Fruit fly (Drosophila melanogaster): ENCODE data around the gene CG13901.

CG13901 gene

DNA sequence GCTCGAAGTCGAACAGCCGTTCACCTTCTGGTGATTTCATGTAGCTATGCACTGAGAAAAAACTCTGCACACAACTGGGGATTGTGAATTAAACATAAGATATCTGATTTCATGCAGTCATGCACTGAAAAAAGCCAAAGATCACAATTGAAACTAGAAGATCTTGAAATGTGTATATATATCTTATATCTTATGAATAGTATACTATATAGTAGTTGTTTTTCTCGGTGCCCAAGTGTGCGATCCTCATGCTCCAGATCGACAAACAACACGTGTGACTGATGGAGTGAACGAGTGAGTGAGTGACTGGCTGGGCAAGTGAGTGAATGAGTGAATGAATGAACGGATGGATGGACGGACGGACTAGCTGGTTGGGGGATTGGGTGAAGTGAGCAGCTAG, 15.7 kb downstream of the CG13901 start (continued):
- TF ChIP-seq CG7987 (GFP tag; optimal IDR thresholded peaks at IDR 0.05) (peak; percentile 50), p53 (GFP tag; optimal IDR thresholded peaks at IDR 0.05) (no peak), hbn (GFP tag; IDR thresholded peaks at IDR 0.05; ENCODE audit: partially characterized antibody) (no peak), Sry-δ (GFP tag; optimal IDR thresholded peaks at IDR 0.05) (no peak), Bteb2 (GFP tag; optimal IDR thresholded peaks at IDR 0.05) (peak; percentile 16), CG12219 (GFP tag; optimal IDR thresholded peaks at IDR 0.05) (peak; percentile 43), cg (GFP tag; optimal IDR thresholded peaks at IDR 0.05) (no peak), Dip3 (GFP tag; optimal IDR thresholded peaks at IDR 0.05) (no peak), NK7.1 (GFP tag; optimal IDR thresholded peaks at IDR 0.05) (peak; percentile 12), CG7928 (GFP tag; optimal IDR thresholded peaks at IDR 0.05) (no peak), CrebB (tag; optimal IDR thresholded peaks at IDR 0.05) (peak; percentile 18), CG7372 (GFP tag; IDR thresholded peaks at IDR 0.05) (peak; percentile 52; the same call in 1 of the 2 replicates), unpg (GFP tag; optimal IDR thresholded peaks at IDR 0.05) (peak; percentile 82), Max (GFP tag; optimal IDR thresholded peaks at IDR 0.05) (peak; percentile 62), gsb-n (tag; optimal IDR thresholded peaks at IDR 0.05) (peak; percentile 71), Fer2 (tag; optimal IDR thresholded peaks at IDR 0.05) (peak; percentile 36), chinmo (GFP tag; IDR thresholded peaks at IDR 0.05; ENCODE audit: partially characterized antibody) (no peak), CG4404 (GFP tag; IDR thresholded peaks at IDR 0.05) (peak; percentile 54), HLH4C (GFP tag; IDR thresholded peaks at IDR 0.05; ENCODE audit: partially characterized antibody) (no peak), bbx (GFP tag; IDR thresholded peaks at IDR 0.05; ENCODE audit: partially characterized antibody) (no peak), Sox100B (GFP tag; optimal IDR thresholded peaks at IDR 0.05) (peak; percentile 84), Sin3A (optimal IDR thresholded peaks at IDR 0.05) (no peak), Dip2 (GFP tag; IDR thresholded peaks at IDR 0.05) (no peak), pzg (GFP tag; optimal IDR thresholded peaks at IDR 0.05) (no peak), CG10462 (GFP tag; optimal IDR thresholded peaks at IDR 0.05) (no peak), BtbVII (GFP tag; optimal IDR thresholded peaks at IDR 0.05) (peak; percentile 68), CG7786 (GFP tag; optimal IDR thresholded peaks at IDR 0.05) (no peak), CG12659 (GFP tag; optimal IDR thresholded peaks at IDR 0.05) (peak; percentile 40), Tbp (GFP tag; optimal IDR thresholded peaks at IDR 0.05) (no peak), CG14710 (tag; optimal IDR thresholded peaks at IDR 0.05) (peak; percentile 75), CG6654 (GFP tag; optimal IDR thresholded peaks at IDR 0.05) (peak; percentile 41), Spps (tag; optimal IDR thresholded peaks at IDR 0.05) (peak; percentile 60), CG16863 (GFP tag; optimal IDR thresholded peaks at IDR 0.05) (no peak), zen2 (GFP tag; IDR thresholded peaks at IDR 0.05; ENCODE audit: partially characterized antibody) (no peak), fd102C (GFP tag; optimal IDR thresholded peaks at IDR 0.05) (no peak), pros (GFP tag; optimal IDR thresholded peaks at IDR 0.05) (no peak), CG6813 (GFP tag; optimal IDR thresholded peaks at IDR 0.05) (peak; percentile 67), CG31365 (tag; optimal IDR thresholded peaks at IDR 0.05) (peak; percentile 53), CG11398 (GFP tag; optimal IDR thresholded peaks at IDR 0.05) (peak; percentile 13), dimm (GFP tag; IDR thresholded peaks at IDR 0.05) (no peak), CG10959 (GFP tag; IDR thresholded peaks at IDR 0.05) (peak; percentile 65; the same call in 1 of the 2 replicates), Jarid2 (GFP tag; optimal IDR thresholded peaks at IDR 0.05) (peak; percentile 48), CG1529 (GFP tag; optimal IDR thresholded peaks at IDR 0.05) (peak; percentile 39), CG31441 (GFP tag; IDR thresholded peaks at IDR 0.05) (peak; percentile 85), scrt (GFP tag; optimal IDR thresholded peaks at IDR 0.05) (no peak), pfk (GFP tag; optimal IDR thresholded peaks at IDR 0.05) (no peak), CG18262 (tag; optimal IDR thresholded peaks at IDR 0.05) (peak; percentile 86), CG7963 (GFP tag; IDR thresholded peaks at IDR 0.05; ENCODE audit: partially characterized antibody) (no peak), CG6765 (GFP tag; optimal IDR thresholded peaks at IDR 0.05) (peak; percentile 41), ac (GFP tag; optimal IDR thresholded peaks at IDR 0.05) (no peak), sug (tag; optimal IDR thresholded peaks at IDR 0.05) (no peak)

Measured in whole organism, embryonic.